Worm (Caenorhabditis elegans) whole organism, L4/young adult: ENCODE data around the gene T12A7.9.

ENCODE experiments used
- W03F9.2 ChIP-seq: fragments of 150-350 bp; optimal IDR thresholded peaks from 2 replicates; lab custom pipeline; 2014; ENCODE audit warnings: missing biosample characterization, missing genetic modification characterization
- dao-5 ChIP-seq: sonication (generic microtip); optimal IDR thresholded peaks from 2 replicates; lab custom pipeline; 2016; ENCODE audit warnings: missing genotype, missing genetic modification characterization, moderate library complexity, missing compliant biosample characterization
- him-1 ChIP-seq: sonication (generic microtip); optimal IDR thresholded peaks from 2 replicates; lab custom pipeline; 2016; ENCODE audit warnings: missing genotype, missing genetic modification reagents, missing genetic modification characterization, missing compliant biosample characterization

- TF ChIP-seq W03F9.2 (tag; lab: Kevin White, UChicago) (no peak), him-1 (tag; lab: Kevin White, UChicago) (no peak), dao-5 (tag; lab: Kevin White, UChicago) (no peak)
Measured at ce11 chrIV:11714739-11715138, 41.1 kb downstream of the T12A7.9 start, which contains the start of gene magi-1.
